Fruit fly (Drosophila melanogaster): ENCODE measurements around the gene rdgB.

- TF ChIP-seq CG8478 (optimal IDR thresholded peaks at IDR 0.05), result no peak
- TF ChIP-seq pan (optimal IDR thresholded peaks at IDR 0.05), result no peak
- no peak for TF ChIP-seq usp (GFP tag; optimal IDR thresholded peaks at IDR 0.05)
- TF ChIP-seq psq (optimal IDR thresholded peaks at IDR 0.05), result no peak
- no peak for TF ChIP-seq Dll (optimal IDR thresholded peaks at IDR 0.05)
These were observed 55.6 kb downstream of the rdgB start for dm6 chrX:13818172-13818472.

Measured in whole organism.